Worm (Caenorhabditis elegans): ENCODE results near the gene col-2.

col-2 gene

ce11 chrIV:10085401-10086187, at the start of gene col-2, which contains the start of gene ndc-80 (continued):
- peak; percentile 69 to 92 for TF ChIP-seq lsy-2 (tag; optimal IDR thresholded peaks at IDR 0.05)
- peak; percentile 82 for TF ChIP-seq snu-23 (GFP tag; optimal IDR thresholded peaks at IDR 0.05)
- TF ChIP-seq fkh-10 (GFP tag; optimal IDR thresholded peaks at IDR 0.05) = no peak
- TF ChIP-seq ceh-63 (GFP tag; optimal IDR thresholded peaks at IDR 0.05) = no peak
- no peak for TF ChIP-seq jun-1 (tag; optimal IDR thresholded peaks at IDR 0.05)
- no peak for TF ChIP-seq ceh-8 (GFP tag; optimal IDR thresholded peaks at IDR 0.05)
- TF ChIP-seq unc-30 (tag; optimal IDR thresholded peaks at IDR 0.05) = no peak
- no peak for TF ChIP-seq aly-2 (tag; optimal IDR thresholded peaks at IDR 0.05)
- no peak for TF ChIP-seq aha-1 (tag; optimal IDR thresholded peaks at IDR 0.05)
- TF ChIP-seq hlh-17 (GFP tag; optimal IDR thresholded peaks at IDR 0.05; ENCODE audit: borderline replicate concordance) = no peak
- peak; percentile 52 for TF ChIP-seq pax-3 (tag; optimal IDR thresholded peaks at IDR 0.05)
- TF ChIP-seq lin-39 (tag; optimal IDR thresholded peaks at IDR 0.05) = no peak
- TF ChIP-seq unc-86 (tag; optimal IDR thresholded peaks at IDR 0.05) = peak; percentile 38
- TF ChIP-seq zip-4 (GFP tag; optimal IDR thresholded peaks at IDR 0.05) = no peak
- TF ChIP-seq unc-62 (GFP tag; optimal IDR thresholded peaks at IDR 0.05) = no peak
- TF ChIP-seq fkh-8 (tag; optimal IDR thresholded peaks at IDR 0.05) = peak; percentile 49
- TF ChIP-seq xbp-1 (tag; optimal IDR thresholded peaks at IDR 0.05) = peak; percentile 71
- peak in 1 of 6 experiments; percentile 68 for TF ChIP-seq elt-3 (tag; optimal IDR thresholded peaks at IDR 0.05)
- TF ChIP-seq unc-130 (tag; optimal IDR thresholded peaks at IDR 0.05) = no peak
- no peak for TF ChIP-seq irx-1 (tag; optimal IDR thresholded peaks at IDR 0.05)
- no peak for TF ChIP-seq sox-4 (tag; optimal IDR thresholded peaks at IDR 0.05)
- no peak for TF ChIP-seq tlp-1 (tag; optimal IDR thresholded peaks at IDR 0.05)
- no peak for TF ChIP-seq pqm-1 (tag; optimal IDR thresholded peaks at IDR 0.05)
- TF ChIP-seq alr-1 (tag; optimal IDR thresholded peaks at IDR 0.05; ENCODE audit: borderline replicate concordance) = no peak
- TF ChIP-seq C04F5.9 (tag; optimal IDR thresholded peaks at IDR 0.05) = no peak
- TF ChIP-seq F16B12.6 (tag; optimal IDR thresholded peaks at IDR 0.05) = peak; percentile 58
- no peak for TF ChIP-seq ztf-4 (tag; optimal IDR thresholded peaks at IDR 0.05)
- peak; percentile 28 for TF ChIP-seq dsc-1 (tag; optimal IDR thresholded peaks at IDR 0.05)
- no peak for TF ChIP-seq zag-1 (tag; optimal IDR thresholded peaks at IDR 0.05)
- TF ChIP-seq nhr-71 (tag; optimal IDR thresholded peaks at IDR 0.05) = peak; percentile 83
- TF ChIP-seq ama-1 (optimal IDR thresholded peaks at IDR 0.05) = no peak
- TF ChIP-seq nhr-85 (tag) = peak; percentile 79
- no peak for TF ChIP-seq nhr-47 (tag; optimal IDR thresholded peaks at IDR 0.05)
- no peak for TF ChIP-seq fkh-4 (tag; optimal IDR thresholded peaks at IDR 0.05; ENCODE audit: borderline replicate concordance)

ce11 chrIV:10129957-10130356, 44.7 kb upstream of the col-2 start, which contains the start of gene glt-3:
TSS of gene glt-3 (plus strand) at chrIV:10130257.
- TF ChIP-seq lin-14 (GFP tag; optimal IDR thresholded peaks at IDR 0.05) (no peak), F16B12.6 (tag; optimal IDR thresholded peaks at IDR 0.05) (no peak), C04F5.9 (tag; optimal IDR thresholded peaks at IDR 0.05) (no peak), ceh-8 (GFP tag; optimal IDR thresholded peaks at IDR 0.05) (no peak), unc-98 (GFP tag; IDR thresholded peaks at IDR 0.05) (no peak), nhr-84 (tag; optimal IDR thresholded peaks at IDR 0.05) (no peak), mef-2 (tag; optimal IDR thresholded peaks at IDR 0.05) (no peak), blmp-1 (tag; optimal IDR thresholded peaks at IDR 0.05) (no peak), snu-23 (GFP tag; optimal IDR thresholded peaks at IDR 0.05) (no peak), snpc-4 (tag; optimal IDR thresholded peaks at IDR 0.05) (no peak), fos-1 (tag; optimal IDR thresholded peaks at IDR 0.05) (no peak), pax-3 (tag; optimal IDR thresholded peaks at IDR 0.05) (no peak), alr-1 (tag; optimal IDR thresholded peaks at IDR 0.05; ENCODE audit: borderline replicate concordance) (no peak)

Data from whole organism, L1 larva.